Worm (Caenorhabditis elegans) whole organism, young adult: Measurements from ENCODE around the gene fbxa-197.

Experiments used
- K11D2.4 ChIP-seq: fragments of 200-800 bp; sonication (Bioruptor generic); IDR thresholded peaks from 2 replicates; pipeline ENCODE4 v1.3.6; 2022; ENCODE audit warnings: missing genetic modification reagents, missing genetic modification characterization, missing compliant biosample characterization
- dpff-1 ChIP-seq: sonication (generic microtip); optimal IDR thresholded peaks from 2 replicates; lab custom pipeline; 2017; ENCODE audit warnings: mild to moderate bottlenecking, missing genetic modification characterization, missing compliant biosample characterization
- efl-1 ChIP-seq: fragments of 150-350 bp; optimal IDR thresholded peaks from 2 replicates; lab custom pipeline; 2014; ENCODE audit warnings: missing biosample characterization, missing genetic modification reagents, missing genetic modification characterization
- egrh-3 ChIP-seq: fragments of 200-800 bp; sonication (Bioruptor generic); IDR thresholded peaks from 2 replicates; pipeline ENCODE4 v1.3.6; 2022; ENCODE audit warnings: missing genetic modification reagents, missing genetic modification characterization, missing compliant biosample characterization
- ekl-4 ChIP-seq: fragments of 200-800 bp; sonication (Bioruptor generic); IDR thresholded peaks from 2 replicates; pipeline ENCODE4 v1.3.6; 2022; ENCODE audit warnings: missing genetic modification reagents, missing genetic modification characterization, missing compliant biosample characterization
- hrde-1 ChIP-seq: sonication (generic microtip); optimal IDR thresholded peaks from 2 replicates; lab custom pipeline; 2016; ENCODE audit warnings: missing genetic modification characterization, mild to moderate bottlenecking, missing compliant biosample characterization, moderate library complexity, missing genotype, missing genetic modification reagents, borderline replicate concordance
- madf-3 ChIP-seq: fragments of 200-800 bp; sonication (Bioruptor generic); IDR thresholded peaks from 2 replicates; pipeline ENCODE4 v1.3.6; 2022; ENCODE audit warnings: missing genetic modification reagents, missing genetic modification characterization, missing compliant biosample characterization
- nhr-27 ChIP-seq: fragments of 200-800 bp; sonication (Bioruptor generic); optimal IDR thresholded peaks from 2 replicates; lab custom pipeline; 2018; ENCODE audit warnings: mild to moderate bottlenecking, missing genetic modification characterization, moderate library complexity, missing compliant biosample characterization
- ztf-28 ChIP-seq: fragments of 200-800 bp; sonication (Bioruptor generic); IDR thresholded peaks from 2 replicates; pipeline ENCODE4 v1.3.6; 2022; ENCODE audit warnings: missing genetic modification reagents, missing genetic modification characterization, missing compliant biosample characterization

DNA sequence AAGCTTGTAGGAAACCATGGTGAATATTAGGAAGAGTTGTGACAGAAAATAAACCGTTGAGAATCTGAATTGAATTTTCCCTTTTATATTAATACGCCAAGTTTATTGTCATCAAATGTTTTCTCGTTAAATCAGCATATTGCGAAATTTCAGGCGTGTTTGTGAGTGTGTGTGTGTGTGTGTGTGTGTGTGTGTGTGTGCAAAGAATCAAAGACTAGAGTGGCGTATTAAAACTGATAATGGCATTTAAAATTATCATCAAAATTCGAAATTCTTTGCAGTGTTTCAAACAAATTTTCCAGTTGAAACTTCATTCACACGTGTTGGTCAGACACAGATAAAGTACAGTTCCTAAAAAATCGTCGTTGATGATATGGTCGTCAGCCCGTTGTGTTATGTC lies 48.4 kb downstream of the fbxa-197 start, which contains the start of gene gst-38:
- TF ChIP-seq dpff-1 (no peak), egrh-3 (GFP tag; lab: Robert Waterston, UW) (no peak), hrde-1 (no peak), efl-1 (GFP tag; lab: Kevin White, UChicago) (no peak), ekl-4 (GFP tag; lab: Robert Waterston, UW) (no peak), madf-3 (GFP tag; lab: Robert Waterston, UW) (no peak), ztf-28 (GFP tag; lab: Robert Waterston, UW) (no peak), K11D2.4 (GFP tag; lab: Robert Waterston, UW) (no peak), nhr-27 (tag; lab: Kevin White, UChicago) (no peak)
